Worm (Caenorhabditis elegans) whole organism, L4 larva: ENCODE results near the gene syp-1.

Source experiments
- D1046.2 ChIP-seq: fragments of 200-800 bp; sonication (Bioruptor generic); IDR thresholded peaks from 2 replicates; pipeline ENCODE4 v1.3.6; 2022; ENCODE audit warnings: missing genetic modification characterization, missing compliant biosample characterization
- F10B5.3 ChIP-seq: sonication (generic microtip); optimal IDR thresholded peaks from 2 replicates; lab custom pipeline; 2016; ENCODE audit warnings: mild to moderate bottlenecking, missing genetic modification characterization, missing compliant biosample characterization
- F37D6.2 ChIP-seq: sonication (generic microtip); optimal IDR thresholded peaks from 2 replicates; lab custom pipeline; 2016; ENCODE audit warnings: mild to moderate bottlenecking, missing genetic modification characterization, missing compliant biosample characterization
- F44E2.7 ChIP-seq: fragments of 200-800 bp; sonication (Bioruptor generic); IDR thresholded peaks from 2 replicates; pipeline ENCODE4 v2.1.2; 2022; ENCODE audit warnings: missing genetic modification characterization, missing compliant biosample characterization
- F49E8.2 ChIP-seq: sonication (generic microtip); optimal IDR thresholded peaks from 2 replicates; lab custom pipeline; 2016; ENCODE audit warnings: missing compliant biosample characterization, mild to moderate bottlenecking, missing genetic modification characterization, borderline replicate concordance
- T20F7.1 ChIP-seq: fragments of 200-800 bp; sonication (Bioruptor generic); optimal IDR thresholded peaks from 2 replicates; lab custom pipeline; 2018; ENCODE audit warnings: mild to moderate bottlenecking, missing genetic modification characterization, missing compliant biosample characterization
- T26A8.4 ChIP-seq: fragments of 200-800 bp; sonication (Bioruptor generic); IDR thresholded peaks from 2 replicates; pipeline ENCODE4 v1.3.6; 2022; ENCODE audit warnings: missing genetic modification characterization, missing compliant biosample characterization
- Y105C5A.15 ChIP-seq: fragments of 200-800 bp; sonication (Bioruptor generic); IDR thresholded peaks from 2 replicates; pipeline ENCODE4 v1.3.6; 2022; ENCODE audit warnings: missing genetic modification characterization, missing compliant biosample characterization
- Y5F2A.4 ChIP-seq: fragments of 200-800 bp; sonication (Bioruptor generic); optimal IDR thresholded peaks from 2 replicates; lab custom pipeline; 2018; ENCODE audit warnings: mild to moderate bottlenecking, missing genetic modification characterization, missing compliant biosample characterization
- Y75B8A.6 ChIP-seq: fragments of 200-800 bp; sonication (Bioruptor generic); IDR thresholded peaks from 2 replicates; pipeline ENCODE4 v1.3.6; 2022; ENCODE audit warnings: missing genetic modification reagents, missing genetic modification characterization, missing compliant biosample characterization
- ZK546.5 ChIP-seq, 2 experiments: sonication (generic microtip); optimal IDR thresholded peaks; 2 replicates each; lab custom pipeline; 2017; ENCODE audit warnings: missing biosample characterization in 2 of 2, missing genetic modification characterization in 2 of 2
- aha-1 ChIP-seq: fragments of 150-350 bp; peaks from one replicate; lab custom pipeline; 2014; ENCODE audit warnings: missing biosample characterization, missing genetic modification characterization
- attf-4 ChIP-seq: sonication (generic microtip); optimal IDR thresholded peaks from 3 replicates; lab custom pipeline; 2017; ENCODE audit warnings: missing biosample characterization, missing genetic modification characterization
- ceh-20 ChIP-seq: fragments of 200-800 bp; sonication (Bioruptor generic); IDR thresholded peaks from 2 replicates; pipeline ENCODE4 v1.3.6; 2022; ENCODE audit warnings: missing genetic modification reagents, missing genetic modification characterization, missing compliant biosample characterization
- ceh-44 ChIP-seq: fragments of 200-800 bp; sonication (Bioruptor generic); IDR thresholded peaks from 2 replicates; pipeline ENCODE4 v1.3.6; 2022; ENCODE audit warnings: missing genetic modification reagents, missing genetic modification characterization, missing compliant biosample characterization
- ceh-62 ChIP-seq: sonication (generic microtip); optimal IDR thresholded peaks from 2 replicates; lab custom pipeline; 2017; ENCODE audit warnings: missing biosample characterization, missing genetic modification characterization
- ceh-82 ChIP-seq: sonication (generic microtip); optimal IDR thresholded peaks from 2 replicates; lab custom pipeline; 2017; ENCODE audit warnings: missing biosample characterization, missing genetic modification characterization
- ctbp-1 ChIP-seq: fragments of 200-800 bp; sonication (Bioruptor generic); IDR thresholded peaks from 2 replicates; pipeline ENCODE4 v1.3.6; 2022; ENCODE audit warnings: missing genetic modification reagents, missing genetic modification characterization, missing compliant biosample characterization
- dmd-8 ChIP-seq: fragments of 200-800 bp; sonication (Bioruptor generic); IDR thresholded peaks from 2 replicates; pipeline ENCODE4 v1.3.6; 2022; ENCODE audit warnings: missing genetic modification characterization, missing compliant biosample characterization
- dmd-9 ChIP-seq: fragments of 200-800 bp; sonication (Bioruptor generic); IDR thresholded peaks from 2 replicates; pipeline ENCODE4 v1.3.6; 2022; ENCODE audit warnings: missing genetic modification reagents, missing genetic modification characterization, missing compliant biosample characterization
- dpl-1 ChIP-seq: fragments of 150-350 bp; optimal IDR thresholded peaks from 2 replicates; lab custom pipeline; 2014; ENCODE audit warnings: missing biosample characterization, missing genetic modification reagents, missing genetic modification characterization
- dve-1 ChIP-seq: sonication (generic microtip); optimal IDR thresholded peaks from 2 replicates; lab custom pipeline; 2017; ENCODE audit warnings: antibody characterized with exemption, mild to moderate bottlenecking, missing genetic modification characterization, missing compliant biosample characterization; ENCODE audit not compliant: insufficient read depth
- gei-8 ChIP-seq: fragments of 200-800 bp; sonication (Bioruptor generic); optimal IDR thresholded peaks from 2 replicates; lab custom pipeline; 2018; ENCODE audit warnings: mild to moderate bottlenecking, missing genetic modification characterization, missing compliant biosample characterization
- hlh-30 ChIP-seq: sonication (generic microtip); optimal IDR thresholded peaks from 2 replicates; lab custom pipeline; 2017; ENCODE audit warnings: antibody characterized with exemption, mild to moderate bottlenecking, missing genetic modification characterization, missing compliant biosample characterization; ENCODE audit not compliant: insufficient read depth
- jun-1 ChIP-seq: fragments of 150-350 bp; optimal IDR thresholded peaks from 2 replicates; lab custom pipeline; 2014; ENCODE audit warnings: missing biosample characterization, missing genetic modification reagents, missing genetic modification characterization
- lim-7 ChIP-seq: fragments of 200-800 bp; sonication (Bioruptor generic); IDR thresholded peaks from 2 replicates; pipeline ENCODE4 v1.3.6; 2022; ENCODE audit warnings: missing genetic modification characterization, missing compliant biosample characterization
- lin-1 ChIP-seq: fragments of 200-800 bp; sonication (Bioruptor generic); IDR thresholded peaks from 2 replicates; pipeline ENCODE4 v1.3.6; 2022; ENCODE audit warnings: missing genetic modification reagents, missing genetic modification characterization, missing compliant biosample characterization
- lin-15B ChIP-seq: fragments of 150-350 bp; sonication (generic microtip); optimal IDR thresholded peaks from 3 replicates; lab custom pipeline; 2014; ENCODE audit warnings: missing biosample characterization, missing genetic modification characterization
- lin-38 ChIP-seq: fragments of 200-800 bp; sonication (Bioruptor generic); IDR thresholded peaks from 2 replicates; pipeline ENCODE4 v1.3.6; 2022; ENCODE audit warnings: missing genetic modification reagents, missing genetic modification characterization, missing compliant biosample characterization
- lsy-2 ChIP-seq, 2 experiments: fragments of 150-350 bp in 1 of 2; sonication (generic microtip) in 1 of 2; optimal IDR thresholded peaks; 2 replicates each; lab custom pipeline; 2014 to 2017; ENCODE audit warnings: missing biosample characterization in 2 of 2, missing genetic modification characterization in 2 of 2
- mdl-1 ChIP-seq, 2 experiments: fragments of 150-350 bp in 1 of 2; sonication (generic microtip) in 1 of 2; optimal IDR thresholded peaks; 2 replicates each; lab custom pipeline; 2014 to 2017; ENCODE audit warnings: missing biosample characterization in 2 of 2, missing genetic modification characterization in 2 of 2
- mxl-2 ChIP-seq: fragments of 200-800 bp; sonication (Bioruptor generic); conservative IDR thresholded peaks from 2 replicates; pipeline ENCODE4 v1.3.6; 2022; ENCODE audit warnings: missing genetic modification reagents, missing genetic modification characterization, missing compliant biosample characterization
- nhr-10 ChIP-seq: fragments of 150-350 bp; optimal IDR thresholded peaks from 2 replicates; lab custom pipeline; 2014; ENCODE audit warnings: missing biosample characterization, missing genetic modification characterization
- nhr-102 ChIP-seq: sonication (generic microtip); optimal IDR thresholded peaks from 2 replicates; lab custom pipeline; 2016; ENCODE audit warnings: mild to moderate bottlenecking, missing genetic modification characterization, moderate library complexity, missing compliant biosample characterization
- nhr-11 ChIP-seq: fragments of 150-350 bp; optimal IDR thresholded peaks from 2 replicates; lab custom pipeline; 2014; ENCODE audit warnings: missing biosample characterization, missing genetic modification characterization
- nhr-237 ChIP-seq: sonication (generic microtip); optimal IDR thresholded peaks from 2 replicates; lab custom pipeline; 2017; ENCODE audit warnings: missing biosample characterization, missing genetic modification characterization
- nhr-25 ChIP-seq: sonication (generic microtip); optimal IDR thresholded peaks from 2 replicates; lab custom pipeline; 2017; ENCODE audit warnings: missing genetic modification characterization, mild to moderate bottlenecking, missing compliant biosample characterization, antibody characterized with exemption, moderate library complexity, borderline replicate concordance; ENCODE audit not compliant: insufficient read depth
- nhr-41 ChIP-seq: fragments of 200-800 bp; sonication (Bioruptor generic); IDR thresholded peaks from 2 replicates; pipeline ENCODE4 v1.3.6; 2022; ENCODE audit warnings: missing genetic modification reagents, missing genetic modification characterization, missing compliant biosample characterization
- nhr-42 ChIP-seq: fragments of 200-800 bp; sonication (Bioruptor generic); IDR thresholded peaks from 2 replicates; pipeline ENCODE4 v1.3.6; 2022; ENCODE audit warnings: missing genetic modification characterization, missing compliant biosample characterization
- nhr-76 ChIP-seq: fragments of 150-350 bp; optimal IDR thresholded peaks from 2 replicates; lab custom pipeline; 2014; ENCODE audit warnings: missing biosample characterization, missing genetic modification characterization
- nhr-77 ChIP-seq: fragments of 150-350 bp; optimal IDR thresholded peaks from 2 replicates; lab custom pipeline; 2014; ENCODE audit warnings: missing biosample characterization, missing genetic modification characterization
- pqm-1 ChIP-seq: sonication (generic microtip); optimal IDR thresholded peaks from 2 replicates; lab custom pipeline; 2017; ENCODE audit warnings: missing biosample characterization, missing genetic modification characterization
- rbr-2 ChIP-seq: sonication (generic microtip); optimal IDR thresholded peaks from 2 replicates; lab custom pipeline; 2016; ENCODE audit warnings: missing genotype, missing genetic modification characterization, missing compliant biosample characterization
- sdz-12 ChIP-seq: fragments of 200-800 bp; sonication (Bioruptor generic); optimal IDR thresholded peaks from 2 replicates; lab custom pipeline; 2018; ENCODE audit warnings: mild to moderate bottlenecking, missing genetic modification characterization, missing compliant biosample characterization
- spr-3 ChIP-seq: fragments of 200-800 bp; sonication (Bioruptor generic); optimal IDR thresholded peaks from 2 replicates; lab custom pipeline; 2018; ENCODE audit warnings: mild to moderate bottlenecking, missing genetic modification characterization, missing compliant biosample characterization
- tra-1 ChIP-seq: fragments of 200-800 bp; sonication (Bioruptor generic); IDR thresholded peaks from 2 replicates; pipeline ENCODE4 v1.3.6; 2022; ENCODE audit warnings: missing genetic modification reagents, missing genetic modification characterization, missing compliant biosample characterization
- unc-39 ChIP-seq: sonication (generic microtip); optimal IDR thresholded peaks from 2 replicates; lab custom pipeline; 2017; ENCODE audit warnings: missing biosample characterization, missing genetic modification characterization
- unc-62 ChIP-seq, 3 experiments: fragments of 150-350 bp in 1 of 3; sonication (generic microtip); optimal IDR thresholded peaks in 2 of 3; peaks in 1 of 3; 1 replicate in 1 of 3; 2 replicates in 2 of 3; lab custom pipeline; 2014 to 2017; ENCODE audit warnings: missing biosample characterization in 3 of 3, missing genetic modification characterization in 3 of 3, missing genetic modification reagents in 3 of 3, missing genotype in 1 of 3
- vab-7 ChIP-seq: fragments of 200-800 bp; sonication (Bioruptor generic); IDR thresholded peaks from 2 replicates; pipeline ENCODE4 v1.3.6; 2022; ENCODE audit warnings: missing genetic modification reagents, missing genetic modification characterization, missing compliant biosample characterization
- zag-1 ChIP-seq: fragments of 150-350 bp; optimal IDR thresholded peaks from 2 replicates; lab custom pipeline; 2014; ENCODE audit warnings: missing biosample characterization, missing genetic modification characterization
- zip-2 ChIP-seq: fragments of 150-350 bp; optimal IDR thresholded peaks from 2 replicates; lab custom pipeline; 2014; ENCODE audit warnings: missing biosample characterization, missing genetic modification characterization
- ztf-7 ChIP-seq: fragments of 150-350 bp; optimal IDR thresholded peaks from 2 replicates; lab custom pipeline; 2014; ENCODE audit warnings: missing biosample characterization, missing genetic modification characterization

syp-1 gene

DNA sequence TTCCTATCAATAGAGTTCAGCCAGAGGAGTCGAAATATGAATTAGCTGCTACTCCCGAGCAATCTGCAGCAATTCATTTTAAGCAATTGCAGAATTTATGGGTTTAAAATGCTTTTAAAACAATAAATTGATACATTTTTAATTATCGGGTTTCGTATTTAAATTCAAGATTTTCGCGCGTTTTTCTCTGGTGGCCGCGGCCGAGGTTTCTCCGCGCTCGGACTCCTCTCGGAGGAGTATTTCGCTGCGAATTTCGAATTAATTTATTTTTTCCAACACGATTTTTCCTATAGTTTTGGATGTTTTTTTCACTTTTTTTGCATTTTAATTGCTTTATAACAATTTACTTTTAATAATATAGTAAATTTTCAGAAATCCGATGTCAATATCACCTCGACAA lies 2.6 kb upstream of the syp-1 start, which contains the start of gene F13A7.14:
TSS of gene F13A7.14 (plus strand) at position 373 of the 400 bp plus-strand sequence.
- TF ChIP-seq nhr-77 (tag; lab: Kevin White, UChicago) = no peak
- no peak for TF ChIP-seq Y5F2A.4 (GFP tag; lab: Kevin White, UChicago)
- no peak for TF ChIP-seq ZK546.5 (tag; optimal IDR thresholded peaks at IDR 0.05; lab: Kevin White, UChicago)
- TF ChIP-seq nhr-237 = no peak
- TF ChIP-seq tra-1 = peak; percentile 59; the same call in 1 of the 2 replicates
- TF ChIP-seq nhr-102 (tag; lab: Kevin White, UChicago) = peak; percentile 77
- TF ChIP-seq dve-1 (tag; lab: Kevin White, UChicago) = no peak
- TF ChIP-seq jun-1 (tag; lab: Kevin White, UChicago) = no peak
- TF ChIP-seq lin-1 = no peak
- TF ChIP-seq ctbp-1 = no peak
- TF ChIP-seq dpl-1 (GFP tag; lab: Kevin White, UChicago) = peak; percentile 99
- no peak for TF ChIP-seq attf-4 (tag; lab: Kevin White, UChicago)
- no peak for TF ChIP-seq ceh-62 (tag; lab: Kevin White, UChicago)
- no peak for TF ChIP-seq Y105C5A.15 (GFP tag; lab: Robert Waterston, UW)
- peak; percentile 61; the same call in 1 of the 2 replicates for TF ChIP-seq ceh-44
- TF ChIP-seq F49E8.2 (tag; lab: Kevin White, UChicago) = peak; percentile 19
- TF ChIP-seq dmd-8 (GFP tag; lab: Robert Waterston, UW) = no peak
- no peak for TF ChIP-seq T20F7.1 (GFP tag; lab: Kevin White, UChicago)
- TF ChIP-seq lsy-2 (tag; optimal IDR thresholded peaks at IDR 0.05; lab: Kevin White, UChicago) = peak in 1 of 2 experiments; percentile 87
- TF ChIP-seq nhr-41 (GFP tag; lab: Robert Waterston, UW) = no peak
- no peak for TF ChIP-seq F10B5.3 (tag; lab: Kevin White, UChicago)
- TF ChIP-seq sdz-12 (GFP tag; lab: Kevin White, UChicago) = no peak
- TF ChIP-seq mxl-2 = no peak
- TF ChIP-seq spr-3 (GFP tag; lab: Kevin White, UChicago) = peak; percentile 20
- no peak for TF ChIP-seq lim-7 (GFP tag; lab: Robert Waterston, UW)
- peak; percentile 38; the same call in 1 of the 2 replicates for TF ChIP-seq nhr-42
- no peak for TF ChIP-seq gei-8 (GFP tag; lab: Kevin White, UChicago)
- no peak for TF ChIP-seq D1046.2 (GFP tag; lab: Robert Waterston, UW)
- TF ChIP-seq lin-15B (tag; lab: Kevin White, UChicago) = no peak
- TF ChIP-seq nhr-10 = no peak
- TF ChIP-seq F44E2.7 (GFP tag; lab: Robert Waterston, UW) = no peak
- no peak for TF ChIP-seq nhr-25 (tag; lab: Kevin White, UChicago)
- no peak for TF ChIP-seq zag-1
- peak; percentile 73 for TF ChIP-seq lin-38 (GFP tag; lab: Robert Waterston, UW)
- no peak for TF ChIP-seq ceh-82 (tag; lab: Kevin White, UChicago)
- TF ChIP-seq nhr-11 (tag; lab: Kevin White, UChicago) = no peak
- TF ChIP-seq nhr-76 (tag; lab: Kevin White, UChicago) = no peak
- no peak for TF ChIP-seq zip-2 (tag; lab: Kevin White, UChicago)
- no peak for TF ChIP-seq ceh-20 (GFP tag; lab: Robert Waterston, UW)
- no peak for TF ChIP-seq mdl-1 (tag; optimal IDR thresholded peaks at IDR 0.05; lab: Kevin White, UChicago)
- no peak for TF ChIP-seq Y75B8A.6
- TF ChIP-seq aha-1 (tag; lab: Kevin White, UChicago) = peak; percentile 66
- TF ChIP-seq T26A8.4 (GFP tag; lab: Robert Waterston, UW) = no peak
- TF ChIP-seq unc-39 (tag; lab: Kevin White, UChicago) = no peak
- no peak for TF ChIP-seq pqm-1 (tag; lab: Kevin White, UChicago)
- 0 out of 2 replicates have a peak, but pooled peaks have one; percentile 16 for TF ChIP-seq vab-7
- TF ChIP-seq rbr-2 (tag; lab: Kevin White, UChicago) = peak; percentile 52
- peak; percentile 89 for TF ChIP-seq dmd-9 (GFP tag; lab: Robert Waterston, UW)
- TF ChIP-seq ztf-7 (tag; lab: Kevin White, UChicago) = peak; percentile 42
- no peak for TF ChIP-seq hlh-30 (tag; lab: Kevin White, UChicago)
- TF ChIP-seq F37D6.2 (tag; lab: Kevin White, UChicago) = peak; percentile 33
- TF ChIP-seq unc-62 (GFP tag; optimal IDR thresholded peaks at IDR 0.05 in 1 of 2; lab: Kevin White, UChicago) = no peak
- TF ChIP-seq unc-62 (tag; optimal IDR thresholded peaks at IDR 0.05; lab: Kevin White, UChicago) = no peak
